Worm (Caenorhabditis elegans) whole organism, L2 larva: Measurements from ENCODE around the gene C09E9.1.

Experiments
- C34F6.9 ChIP-seq: fragments of 150-350 bp; optimal IDR thresholded peaks from 2 replicates; lab custom pipeline; 2014; ENCODE audit warnings: missing biosample characterization, missing genetic modification characterization
- F13H6.1 ChIP-seq: sonication (generic microtip); optimal IDR thresholded peaks from 2 replicates; lab custom pipeline; 2016; ENCODE audit warnings: missing genetic modification characterization, missing compliant biosample characterization
- ZK546.5 ChIP-seq: sonication (generic microtip); optimal IDR thresholded peaks from 2 replicates; lab custom pipeline; 2017; ENCODE audit warnings: missing biosample characterization, missing genetic modification characterization
- aly-2 ChIP-seq: fragments of 150-350 bp; optimal IDR thresholded peaks from 2 replicates; lab custom pipeline; 2014; ENCODE audit warnings: missing biosample characterization, missing genetic modification characterization
- ama-1 ChIP-seq: fragments of 150-350 bp; optimal IDR thresholded peaks from 2 replicates; lab custom pipeline; 2018; ENCODE audit warnings: inconsistent platforms
- ceh-16 ChIP-seq: fragments of 150-350 bp; optimal IDR thresholded peaks from 2 replicates; lab custom pipeline; 2014; ENCODE audit warnings: missing biosample characterization, missing genetic modification characterization
- crh-2 ChIP-seq: sonication (generic microtip); optimal IDR thresholded peaks from 2 replicates; lab custom pipeline; 2017; ENCODE audit warnings: missing biosample characterization, missing genetic modification characterization
- dmd-4 ChIP-seq: sonication (generic microtip); optimal IDR thresholded peaks from 2 replicates; lab custom pipeline; 2017; ENCODE audit warnings: missing biosample characterization, missing genetic modification characterization
- elt-3 ChIP-seq: sonication (generic microtip); optimal IDR thresholded peaks from 2 replicates; lab custom pipeline; 2017; ENCODE audit warnings: missing biosample characterization, missing genetic modification characterization
- fos-1 ChIP-seq: fragments of 150-350 bp; optimal IDR thresholded peaks from 2 replicates; lab custom pipeline; 2014; ENCODE audit warnings: missing biosample characterization, missing genetic modification characterization
- gmeb-1 ChIP-seq: fragments of 150-350 bp; optimal IDR thresholded peaks from 2 replicates; lab custom pipeline; 2014; ENCODE audit warnings: missing biosample characterization, missing genetic modification characterization
- lin-11 ChIP-seq: fragments of 150-350 bp; sonication (generic microtip); optimal IDR thresholded peaks from 2 replicates; lab custom pipeline; 2014; ENCODE audit warnings: missing biosample characterization, missing genetic modification characterization, inconsistent platforms, mixed read lengths
- lin-13 ChIP-seq: fragments of 150-350 bp; optimal IDR thresholded peaks from 2 replicates; lab custom pipeline; 2014; ENCODE audit warnings: missing biosample characterization, missing genetic modification reagents, missing genetic modification characterization
- mbf-1 ChIP-seq: sonication (generic microtip); optimal IDR thresholded peaks from 2 replicates; lab custom pipeline; 2017; ENCODE audit warnings: missing biosample characterization, missing genetic modification characterization
- nhr-10 ChIP-seq: sonication (generic microtip); optimal IDR thresholded peaks from 2 replicates; lab custom pipeline; 2017; ENCODE audit warnings: missing biosample characterization, missing genetic modification characterization
- nhr-12 ChIP-seq: fragments of 150-350 bp; optimal IDR thresholded peaks from 2 replicates; lab custom pipeline; 2014; ENCODE audit warnings: missing biosample characterization, missing genetic modification characterization
- nhr-129 ChIP-seq: fragments of 150-350 bp; optimal IDR thresholded peaks from 2 replicates; lab custom pipeline; 2014; ENCODE audit warnings: missing biosample characterization, missing genetic modification characterization
- nhr-23 ChIP-seq: fragments of 150-350 bp; optimal IDR thresholded peaks from 2 replicates; lab custom pipeline; 2014; ENCODE audit warnings: missing biosample characterization, missing genetic modification reagents, missing genetic modification characterization
- nhr-77 ChIP-seq: fragments of 150-350 bp; optimal IDR thresholded peaks from 2 replicates; lab custom pipeline; 2014; ENCODE audit warnings: missing biosample characterization, missing genetic modification characterization
- peb-1 ChIP-seq: fragments of 150-350 bp; optimal IDR thresholded peaks from 2 replicates; lab custom pipeline; 2014; ENCODE audit warnings: missing biosample characterization, missing genetic modification characterization
- skn-1 ChIP-seq: sonication (generic microtip); optimal IDR thresholded peaks from 2 replicates; lab custom pipeline; 2017; ENCODE audit warnings: missing biosample characterization, missing genetic modification characterization
- sma-3 ChIP-seq: sonication (generic microtip); optimal IDR thresholded peaks from 2 replicates; lab custom pipeline; 2016; ENCODE audit warnings: missing genetic modification reagents, missing genetic modification characterization, missing compliant biosample characterization
- sma-9 ChIP-seq, 2 experiments: fragments of 150-350 bp in 1 of 2; sonication (generic microtip) in 1 of 2; optimal IDR thresholded peaks; 2 replicates each; lab custom pipeline; 2014 to 2016; ENCODE audit warnings: missing genetic modification characterization in 2 of 2, mild to moderate bottlenecking in 1 of 2, missing biosample characterization in 1 of 2, missing compliant biosample characterization in 1 of 2, missing genetic modification reagents in 1 of 2, moderate library complexity in 1 of 2
- snpc-4 ChIP-seq: fragments of 150-350 bp; optimal IDR thresholded peaks from 2 replicates; lab custom pipeline; 2014; ENCODE audit warnings: missing biosample characterization, missing genetic modification characterization
- unc-39 ChIP-seq: fragments of 150-350 bp; optimal IDR thresholded peaks from 2 replicates; lab custom pipeline; 2014; ENCODE audit warnings: missing biosample characterization, missing genetic modification characterization
- unc-55 ChIP-seq: fragments of 150-350 bp; sonication (generic microtip); optimal IDR thresholded peaks from 3 replicates; lab custom pipeline; 2014; ENCODE audit warnings: missing biosample characterization, missing genetic modification reagents, missing genetic modification characterization
- unc-62 ChIP-seq: fragments of 150-350 bp; optimal IDR thresholded peaks from 2 replicates; lab custom pipeline; 2014; ENCODE audit warnings: missing biosample characterization, missing genetic modification reagents, missing genetic modification characterization
- zag-1 ChIP-seq: fragments of 150-350 bp; optimal IDR thresholded peaks from 2 replicates; lab custom pipeline; 2014; ENCODE audit warnings: missing biosample characterization, missing genetic modification characterization
- ztf-1 ChIP-seq: fragments of 200-800 bp; sonication (Bioruptor generic); conservative IDR thresholded peaks from 2 replicates; pipeline ENCODE4 v1.3.6; 2022; ENCODE audit warnings: missing genetic modification characterization, missing compliant biosample characterization
- ztf-4 ChIP-seq: fragments of 150-350 bp; optimal IDR thresholded peaks from 2 replicates; lab custom pipeline; 2014; ENCODE audit warnings: missing biosample characterization, missing genetic modification characterization

The C09E9.1 gene

DNA sequence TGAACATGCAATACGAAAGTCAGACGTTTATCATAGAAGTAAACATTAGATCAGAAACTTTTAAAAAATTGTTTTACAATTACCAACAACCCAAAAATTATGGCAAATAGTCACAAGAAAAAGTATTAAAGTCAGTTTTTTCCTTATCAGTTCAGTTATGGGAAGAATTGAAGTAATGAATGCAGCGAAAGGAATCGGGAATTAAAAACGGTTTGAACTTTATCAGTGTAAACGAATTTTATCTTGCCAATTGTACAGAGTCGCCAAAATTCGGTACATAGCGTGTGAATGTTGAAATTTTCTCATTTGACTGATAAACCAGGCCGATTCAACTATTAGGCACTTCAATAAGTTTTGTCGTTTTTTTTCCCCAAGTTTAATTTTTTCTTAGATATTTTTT, 8.5 kb upstream of the C09E9.1 start:
- TF ChIP-seq crh-2 (tag; lab: Kevin White, UChicago) (peak; percentile 26), C34F6.9 (tag; lab: Kevin White, UChicago) (no peak), ceh-16 (tag; lab: Kevin White, UChicago) (no peak), gmeb-1 (tag; lab: Kevin White, UChicago) (peak; percentile 35), sma-9 (GFP tag; optimal IDR thresholded peaks at IDR 0.05; lab: Kevin White, UChicago) (peak; percentile 27), sma-9 (tag; optimal IDR thresholded peaks at IDR 0.05; lab: Kevin White, UChicago) (no peak), fos-1 (tag; lab: Kevin White, UChicago) (peak; percentile 98)

DNA sequence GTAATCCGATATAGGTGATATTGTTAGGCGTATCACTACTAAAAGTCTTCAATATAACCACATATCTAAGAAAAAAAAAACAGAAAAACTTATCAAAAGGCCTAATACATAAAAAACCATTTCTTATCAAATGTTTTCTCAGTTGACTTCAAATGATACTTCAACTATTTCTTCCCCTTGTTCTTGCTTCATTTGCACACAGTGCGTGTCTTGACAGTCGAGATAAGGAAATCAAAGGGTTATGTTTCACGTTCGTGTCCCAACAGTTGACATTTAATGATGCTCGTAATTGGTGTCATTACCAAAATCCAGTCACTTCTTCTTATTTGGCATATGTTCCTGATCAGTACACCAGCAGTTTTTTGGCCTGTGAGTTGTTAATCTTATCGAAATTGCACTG, 7.9 kb upstream of the C09E9.1 start, which contains the start of gene clec-170:
clec-170 (plus strand) TSS at position 143 of the 400 bp plus-strand sequence.
- TF ChIP-seq fos-1 (tag; lab: Kevin White, UChicago) (peak; percentile 75), unc-55 (GFP tag; lab: Kevin White, UChicago) (no peak), nhr-12 (no peak), C34F6.9 (tag; lab: Kevin White, UChicago) (no peak), aly-2 (no peak)
- TF ChIP-seq, all 48 proteins: peak for 1

DNA sequence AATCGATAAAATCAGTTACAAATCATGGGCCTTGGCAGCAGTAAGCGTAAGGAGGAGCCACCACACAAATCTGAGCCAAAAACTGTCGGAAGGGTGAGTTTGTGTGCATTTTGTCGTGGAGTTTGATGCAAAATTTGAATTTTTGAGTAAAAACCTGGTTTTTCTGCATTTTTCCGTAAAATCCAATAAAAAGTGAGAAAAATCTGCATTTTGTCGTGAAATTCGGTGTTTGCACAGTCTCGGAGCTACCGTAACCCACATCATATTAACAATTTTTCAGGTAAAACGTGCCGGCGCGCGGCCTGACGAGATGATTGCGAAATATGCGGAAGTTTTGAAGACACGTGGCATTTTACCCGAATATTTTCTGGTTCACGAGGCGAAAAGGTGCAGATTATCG, 1.2 kb downstream of the C09E9.1 start:
- TF ChIP-seq ztf-4 (tag; lab: Kevin White, UChicago) = no peak
- TF ChIP-seq F13H6.1 (tag; lab: Kevin White, UChicago) = no peak
- TF ChIP-seq peb-1 = no peak
- no peak for TF ChIP-seq gmeb-1 (tag; lab: Kevin White, UChicago)
- no peak for TF ChIP-seq ztf-1 (GFP tag; lab: Robert Waterston, UW)

DNA sequence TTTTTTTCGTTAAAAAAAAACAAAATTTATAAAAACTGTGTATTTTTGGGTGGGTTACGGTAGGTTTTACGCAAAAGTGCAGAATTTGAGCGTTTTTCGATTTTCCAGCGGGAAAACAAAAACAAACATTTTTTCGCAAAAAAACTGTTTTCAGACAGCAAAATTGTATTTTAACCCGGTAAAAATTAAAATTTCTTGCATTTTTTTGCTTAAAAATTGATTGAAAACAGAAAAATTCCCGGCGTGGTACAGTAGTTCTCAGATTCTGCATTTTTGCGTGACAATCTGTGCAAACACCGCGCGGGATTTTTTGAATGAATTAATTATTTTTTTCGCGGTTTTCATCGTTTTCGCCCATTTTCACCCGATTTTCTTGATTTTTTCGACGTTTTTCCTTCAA, 2.4 kb downstream of the C09E9.1 start:
- TF ChIP-seq elt-3 (tag; lab: Kevin White, UChicago) (no peak), ceh-16 (tag; lab: Kevin White, UChicago) (no peak)

DNA sequence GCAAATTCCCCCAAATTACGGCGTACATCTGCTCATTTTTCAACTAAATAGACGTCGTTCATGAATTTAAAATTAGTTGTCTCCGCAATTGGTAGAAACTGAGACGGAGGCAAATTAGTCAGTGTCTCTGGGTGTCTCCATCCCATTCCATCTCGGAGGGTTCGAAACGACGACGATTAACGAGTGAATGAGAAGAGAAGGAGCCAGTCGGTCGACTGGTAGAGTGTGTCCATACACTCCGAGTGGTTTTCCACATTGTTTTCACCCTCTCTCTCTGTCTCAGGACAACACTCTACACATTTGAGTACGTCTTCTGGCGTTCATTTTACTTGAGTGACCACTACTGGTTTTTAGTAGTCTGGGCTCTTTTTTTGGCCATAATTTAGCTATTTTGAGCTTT, 4.3 kb downstream of the C09E9.1 start:
- TF ChIP-seq zag-1 (tag; lab: Kevin White, UChicago) = no peak
- TF ChIP-seq nhr-23 (tag; lab: Kevin White, UChicago) = no peak
- peak; percentile 44 for TF ChIP-seq unc-55 (GFP tag; lab: Kevin White, UChicago)
- TF ChIP-seq nhr-129 (tag; lab: Kevin White, UChicago) = peak; percentile 10
- no peak for TF ChIP-seq unc-62
- TF ChIP-seq, all 48 proteins: peak for 2

DNA sequence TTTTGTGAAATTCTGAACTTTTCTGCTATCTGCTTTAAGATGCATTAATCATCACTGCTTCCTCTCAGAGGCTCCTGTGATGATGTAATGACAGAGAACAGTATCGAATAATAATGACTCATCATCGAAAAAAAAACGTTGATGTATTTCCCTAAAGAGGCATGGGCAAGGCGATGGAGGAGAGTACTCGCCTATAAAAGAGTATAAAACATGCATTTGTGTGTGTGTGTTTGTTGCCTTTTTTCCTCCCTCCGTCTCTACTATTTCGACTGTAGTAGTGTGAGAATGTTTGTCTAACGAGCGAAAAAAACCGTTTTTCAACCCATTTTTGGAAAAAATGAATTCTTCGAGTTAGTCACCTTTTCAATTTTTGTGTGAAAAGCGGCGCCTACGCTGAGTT, 10.2 kb downstream of the C09E9.1 start:
- no peak for TF ChIP-seq ztf-4 (tag; lab: Kevin White, UChicago)
- TF ChIP-seq dmd-4 (tag; lab: Kevin White, UChicago) = no peak
- no peak for TF ChIP-seq sma-3 (GFP tag; lab: Kevin White, UChicago)
- TF ChIP-seq sma-9 (GFP tag; optimal IDR thresholded peaks at IDR 0.05; lab: Kevin White, UChicago) = no peak
- TF ChIP-seq sma-9 (tag; optimal IDR thresholded peaks at IDR 0.05; lab: Kevin White, UChicago) = no peak
- no peak for TF ChIP-seq skn-1 (tag; lab: Kevin White, UChicago)
- TF ChIP-seq fos-1 (tag; lab: Kevin White, UChicago) = peak; percentile 74
- no peak for TF ChIP-seq nhr-77 (tag; lab: Kevin White, UChicago)
- no peak for TF ChIP-seq peb-1

DNA sequence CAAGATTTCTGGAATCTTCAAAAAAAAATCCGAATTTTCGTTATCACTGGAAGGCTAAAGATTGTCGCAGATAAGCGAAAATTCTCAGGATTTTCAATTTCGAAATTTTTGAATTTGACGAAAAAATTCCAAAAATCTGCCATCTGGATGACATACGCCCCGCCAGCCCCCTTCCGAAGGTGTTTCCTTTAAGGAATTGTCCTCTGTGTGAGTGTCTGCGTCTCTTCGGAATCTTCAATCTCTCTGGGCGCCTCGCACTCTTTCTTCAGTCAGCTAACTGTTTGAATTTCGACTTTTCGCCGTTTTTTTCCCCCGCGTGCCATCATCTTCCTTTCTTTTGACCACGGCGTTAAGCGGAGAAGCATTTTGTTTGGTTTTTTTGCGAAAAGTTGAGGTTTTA, 11.9 kb downstream of the C09E9.1 start:
- TF ChIP-seq nhr-129 (tag; lab: Kevin White, UChicago) (no peak), ZK546.5 (tag; lab: Kevin White, UChicago) (no peak), ceh-16 (tag; lab: Kevin White, UChicago) (no peak), ztf-4 (tag; lab: Kevin White, UChicago) (no peak), unc-39 (tag; lab: Kevin White, UChicago) (no peak), nhr-10 (no peak), mbf-1 (tag; lab: Kevin White, UChicago) (no peak), nhr-12 (no peak), snpc-4 (no peak), nhr-77 (tag; lab: Kevin White, UChicago) (no peak), lin-13 (no peak), ama-1 (lab: Kevin White, UChicago) (no peak), elt-3 (tag; lab: Kevin White, UChicago) (no peak), gmeb-1 (tag; lab: Kevin White, UChicago) (no peak), ztf-1 (GFP tag; lab: Robert Waterston, UW) (no peak), crh-2 (tag; lab: Kevin White, UChicago) (no peak), lin-11 (no peak), sma-3 (GFP tag; lab: Kevin White, UChicago) (no peak), zag-1 (tag; lab: Kevin White, UChicago) (no peak), aly-2 (no peak)
